Fruit fly (Drosophila melanogaster): ENCODE data around the gene Hsp70Bb.
"Not testable (repeated sequence)": the region's sequence is repeated elsewhere in the genome, so short reads cannot be mapped to it uniquely, and the experiment has no call there.

Gene Hsp70Bb

DNA sequence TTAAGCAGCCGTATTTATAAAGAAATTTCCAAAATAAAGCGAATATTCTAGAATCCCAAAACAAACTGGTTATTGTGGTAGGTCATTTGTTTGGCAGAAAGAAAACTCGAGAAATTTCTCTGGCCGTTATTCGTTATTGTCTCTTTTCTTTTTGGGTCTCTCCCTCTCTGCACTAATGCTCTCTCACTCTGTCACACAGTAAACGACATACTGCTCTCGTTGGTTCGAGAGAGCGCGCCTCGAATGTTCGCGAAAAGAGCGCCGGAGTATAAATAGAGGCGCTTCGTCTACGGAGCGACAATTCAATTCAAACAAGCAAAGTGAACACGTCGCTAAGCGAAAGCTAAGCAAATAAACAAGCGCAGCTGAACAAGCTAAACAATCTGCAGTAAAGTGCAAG is 3.4 kb upstream of the Hsp70Bb start, which contains the start of gene Hsp70Bbb:
Gene Hsp70Bbb, plus strand, starts transcription at position 301 of the 400 bp plus-strand sequence.
- TF ChIP-seq Antp (GFP tag; optimal IDR thresholded peaks at IDR 0.05); CG1602 (GFP tag; optimal IDR thresholded peaks at IDR 0.05); CG7271 (tag; optimal IDR thresholded peaks at IDR 0.05): not testable (repeated sequence)

DNA sequence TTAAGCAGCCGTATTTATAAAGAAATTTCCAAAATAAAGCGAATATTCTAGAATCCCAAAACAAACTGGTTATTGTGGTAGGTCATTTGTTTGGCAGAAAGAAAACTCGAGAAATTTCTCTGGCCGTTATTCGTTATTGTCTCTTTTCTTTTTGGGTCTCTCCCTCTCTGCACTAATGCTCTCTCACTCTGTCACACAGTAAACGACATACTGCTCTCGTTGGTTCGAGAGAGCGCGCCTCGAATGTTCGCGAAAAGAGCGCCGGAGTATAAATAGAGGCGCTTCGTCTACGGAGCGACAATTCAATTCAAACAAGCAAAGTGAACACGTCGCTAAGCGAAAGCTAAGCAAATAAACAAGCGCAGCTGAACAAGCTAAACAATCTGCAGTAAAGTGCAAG is 3.2 kb downstream of the Hsp70Bb start, which contains the start of gene Hsp70Bc:
Gene Hsp70Bc, plus strand, starts transcription at position 301 of the 400 bp plus-strand sequence.
- not testable (repeated sequence) for TF ChIP-seq Mrtf (GFP tag; IDR thresholded peaks at IDR 0.05); Pdp1 (GFP tag; optimal IDR thresholded peaks at IDR 0.05); Max (GFP tag; optimal IDR thresholded peaks at IDR 0.05)

DNA sequence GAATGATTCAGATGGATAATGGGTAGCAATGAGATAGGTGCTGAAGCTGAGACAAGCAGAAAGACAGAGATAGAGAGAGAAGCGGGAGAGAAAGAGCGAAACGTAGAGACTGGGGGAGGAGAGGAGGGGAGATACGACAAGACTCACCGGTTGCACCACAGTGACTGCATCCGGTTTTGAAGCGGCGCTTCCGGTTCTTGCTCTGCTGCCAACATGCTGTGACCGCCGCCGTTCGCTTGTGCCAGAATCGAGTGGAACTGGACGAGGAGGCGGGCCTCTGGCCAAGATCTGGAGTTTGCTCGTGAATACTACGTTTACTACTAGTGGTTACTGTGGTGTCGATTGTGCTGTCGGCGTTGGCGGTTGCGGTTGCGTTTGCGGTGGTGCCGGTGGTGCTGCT is 9.4 kb downstream of the Hsp70Bb start:
- 0 out of 3 replicates have a peak, but pooled peaks have one; percentile 17 for TF ChIP-seq knrl (GFP tag; IDR thresholded peaks at IDR 0.05; ENCODE audit: partially characterized antibody)
- no peak for TF ChIP-seq Ssrp (tag; optimal IDR thresholded peaks at IDR 0.05)
- TF ChIP-seq aop (GFP tag; IDR thresholded peaks at IDR 0.05): peak; percentile 42; the same call in 1 of the 2 replicates
- TF ChIP-seq gce (GFP tag; IDR thresholded peaks at IDR 0.05): no peak
- peak; percentile 95 for TF ChIP-seq Ets65A (GFP tag)
- 0 out of 2 replicates have a peak, but pooled peaks have one; percentile 16 for TF ChIP-seq dan (GFP tag; IDR thresholded peaks at IDR 0.05)
- TF ChIP-seq dimm (GFP tag; IDR thresholded peaks at IDR 0.05): no peak

DNA sequence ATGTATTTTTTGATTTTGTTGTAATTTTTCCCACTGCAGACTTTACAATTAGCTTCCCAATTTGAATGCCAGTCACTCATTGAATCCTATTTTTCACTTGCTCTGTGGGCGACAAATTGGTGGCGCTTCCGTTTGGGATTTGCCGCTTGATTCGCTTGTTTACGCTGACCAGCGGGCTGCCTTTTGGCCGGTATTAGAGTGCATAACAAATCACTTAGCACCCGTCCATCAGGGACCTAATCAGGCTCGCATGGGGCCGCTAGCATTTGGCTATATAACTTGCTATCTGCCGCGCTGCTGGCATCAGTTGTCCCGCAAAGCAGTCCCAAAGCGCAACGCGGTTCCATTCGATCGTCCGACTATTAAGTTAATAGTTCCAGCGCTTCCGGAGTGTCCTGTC is 20.3 kb downstream of the Hsp70Bb start, which contains the start of gene Hug:
Gene Hug, plus strand, starts transcription at position 301 of the 400 bp plus-strand sequence.
- TF ChIP-seq Ets65A (GFP tag) (peak; percentile 85), CG10543 (GFP tag; optimal IDR thresholded peaks at IDR 0.05) (no peak), CG7556 (GFP tag; optimal IDR thresholded peaks at IDR 0.05) (no peak), CG4360 (GFP tag; IDR thresholded peaks at IDR 0.05) (no peak), slou (GFP tag; optimal IDR thresholded peaks at IDR 0.05) (no peak)

DNA sequence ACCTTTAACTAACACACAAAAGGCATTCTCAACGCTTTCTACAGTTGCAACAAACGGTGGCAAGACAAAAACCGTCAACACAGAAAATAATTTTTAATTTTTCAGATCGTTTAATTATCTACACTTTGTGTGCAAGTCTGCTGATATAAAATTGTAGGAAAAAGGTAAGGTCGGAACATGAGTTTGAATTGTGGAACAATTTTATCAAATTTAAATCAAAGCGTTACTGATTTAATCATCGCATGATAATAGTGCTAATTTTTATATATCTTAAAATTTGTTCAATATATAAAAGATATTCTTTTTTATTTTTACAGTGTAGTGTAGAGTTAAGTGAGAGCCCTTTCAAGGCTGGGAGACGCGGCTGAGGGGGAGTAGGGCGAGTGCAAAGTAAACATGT is 37.4 kb downstream of the Hsp70Bb start:
- TF ChIP-seq aop (GFP tag; IDR thresholded peaks at IDR 0.05) (no peak), sd (tag; optimal IDR thresholded peaks at IDR 0.05) (no peak), CG10979 (tag; optimal IDR thresholded peaks at IDR 0.05) (no peak), CG17612 (GFP tag; IDR thresholded peaks at IDR 0.05) (no peak), CG4854 (GFP tag; optimal IDR thresholded peaks at IDR 0.05) (no peak), salm (tag; optimal IDR thresholded peaks at IDR 0.05) (no peak), HmgZ (tag; optimal IDR thresholded peaks at IDR 0.05) (no peak), dysf (GFP tag; IDR thresholded peaks at IDR 0.05) (peak; percentile 40; the same call in 2 of the 3 replicates), nerfin-1 (tag; optimal IDR thresholded peaks at IDR 0.05) (no peak), CG2889 (GFP tag; IDR thresholded peaks at IDR 0.05) (no peak), Ets65A (GFP tag) (peak; percentile 85), CG6765 (GFP tag; optimal IDR thresholded peaks at IDR 0.05) (peak; percentile 24), Ets97D (GFP tag; optimal IDR thresholded peaks at IDR 0.05) (no peak), ind (GFP tag; optimal IDR thresholded peaks at IDR 0.05) (no peak), CG13424 (tag; optimal IDR thresholded peaks at IDR 0.05) (peak; percentile 42), ssp (GFP tag; IDR thresholded peaks at IDR 0.05) (no peak), GATAe (GFP tag; conservative IDR thresholded peaks at IDR 0.05) (no peak), lab (GFP tag; optimal IDR thresholded peaks at IDR 0.05) (peak; percentile 55), Sox102F (GFP tag; optimal IDR thresholded peaks at IDR 0.05) (peak; percentile 35), seq (GFP tag; IDR thresholded peaks at IDR 0.05) (0 out of 2 replicates have a peak, but pooled peaks have one; percentile 8), fru (optimal IDR thresholded peaks at IDR 0.05) (no peak), vnd (GFP tag; IDR thresholded peaks at IDR 0.05; ENCODE audit: partially characterized antibody) (no peak), wdn (GFP tag; IDR thresholded peaks at IDR 0.05) (no peak), CG18599 (GFP tag; optimal IDR thresholded peaks at IDR 0.05) (peak; percentile 76), HHEX (GFP tag; optimal IDR thresholded peaks at IDR 0.05) (peak; percentile 37), caup (GFP tag; optimal IDR thresholded peaks at IDR 0.05; ENCODE audit: severe bottlenecking) (peak; percentile 27), ATbp (GFP tag; optimal IDR thresholded peaks at IDR 0.05) (no peak), ato (GFP tag; IDR thresholded peaks at IDR 0.05; ENCODE audit: partially characterized antibody) (no peak)

Data from whole organism, embryonic.